Worm (Caenorhabditis elegans): ENCODE results near the gene mksr-2.
"Not testable (repeated sequence)": the region's sequence is repeated elsewhere in the genome, so short reads cannot be mapped to it uniquely, and the experiment has no call there.

Gene mksr-2

DNA sequence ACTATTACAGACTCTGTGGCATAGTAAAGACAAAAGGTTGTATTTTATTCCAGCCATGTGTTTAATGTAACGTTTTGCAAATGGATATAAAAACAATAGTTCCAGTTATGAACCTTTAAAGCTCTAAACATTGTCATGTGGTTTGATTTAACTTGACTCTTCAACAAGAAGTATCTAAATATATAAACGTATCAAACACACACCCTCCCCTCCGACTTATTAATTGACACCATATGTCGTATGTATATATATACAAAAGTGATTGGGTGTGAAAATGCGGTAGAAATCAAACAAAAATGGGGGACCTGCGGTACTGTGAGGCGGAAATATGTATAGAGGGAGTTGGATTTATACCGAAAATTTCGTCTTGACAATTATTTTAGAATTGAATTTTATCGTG lies 8.0 kb downstream of the mksr-2 start:
- TF ChIP-seq unc-62 (GFP tag; optimal IDR thresholded peaks at IDR 0.05) = no peak

DNA sequence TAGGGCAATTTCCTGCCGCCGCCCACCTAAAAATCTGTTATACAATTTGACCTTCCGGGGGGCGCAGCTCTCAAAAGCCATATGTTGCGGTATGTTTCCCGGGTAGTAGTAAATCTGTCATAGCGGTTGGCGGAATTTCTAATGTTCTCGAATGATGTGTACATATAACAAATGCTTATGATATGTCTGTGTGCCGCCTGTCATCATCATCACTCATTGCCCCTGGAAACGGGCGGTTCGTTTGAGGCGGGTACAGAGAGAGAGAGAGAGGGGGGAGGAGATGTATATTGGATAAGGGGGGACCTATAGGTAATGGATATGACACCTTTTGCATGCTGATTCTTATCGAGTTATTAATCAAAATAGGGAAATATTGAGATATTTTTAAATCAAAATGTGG lies 9.7 kb downstream of the mksr-2 start:
- no peak for TF ChIP-seq unc-62 (GFP tag; optimal IDR thresholded peaks at IDR 0.05)

DNA sequence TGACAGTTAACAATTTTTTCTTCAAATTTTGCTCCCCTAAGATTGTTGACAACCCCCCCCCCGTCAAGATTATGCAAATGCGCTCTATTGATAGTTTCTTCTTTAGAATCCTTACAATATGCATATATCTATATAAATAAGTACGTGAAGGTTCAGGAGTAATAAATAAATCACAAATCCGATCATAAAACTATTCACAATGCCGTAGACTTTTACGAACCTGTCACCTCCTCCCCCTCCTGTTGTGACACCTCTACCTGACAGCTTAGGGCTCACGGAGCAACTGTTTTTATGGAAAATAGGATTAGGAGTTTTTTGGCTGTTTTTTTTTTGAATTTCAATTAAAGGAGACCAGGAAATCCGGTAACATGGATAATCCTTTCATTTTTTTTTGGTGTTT lies 14.2 kb downstream of the mksr-2 start:
- TF ChIP-seq unc-62 (GFP tag; optimal IDR thresholded peaks at IDR 0.05) = no peak

DNA sequence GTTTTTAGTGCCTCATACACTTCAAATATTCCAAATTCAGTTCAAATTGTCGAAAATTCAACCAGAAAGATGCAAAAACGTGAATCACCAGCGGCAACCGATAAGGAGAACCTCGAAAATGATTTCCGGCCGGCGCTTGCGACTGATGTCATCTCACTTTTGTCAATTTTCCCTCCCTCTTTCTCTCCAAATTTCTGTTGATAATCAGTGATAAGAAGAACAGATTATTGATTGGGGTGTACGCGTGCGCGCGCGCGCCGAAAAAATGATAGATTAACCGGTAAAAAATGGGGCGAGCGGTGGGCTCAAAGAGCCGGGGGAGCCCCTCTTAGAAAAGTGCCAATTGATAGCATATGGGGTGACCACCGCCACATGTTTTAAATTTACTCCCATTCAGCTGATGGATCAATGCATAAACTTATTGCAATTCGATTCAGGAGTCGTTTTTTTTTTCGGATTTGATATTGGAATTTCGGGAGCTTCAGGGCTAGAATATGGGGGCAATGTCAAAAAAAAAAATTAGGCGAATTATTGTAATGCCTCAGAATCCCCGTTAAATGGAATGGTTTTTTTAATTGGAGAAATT lies 21.8 kb downstream of the mksr-2 start:
- TF ChIP-seq unc-62 (GFP tag; optimal IDR thresholded peaks at IDR 0.05) = no peak

DNA sequence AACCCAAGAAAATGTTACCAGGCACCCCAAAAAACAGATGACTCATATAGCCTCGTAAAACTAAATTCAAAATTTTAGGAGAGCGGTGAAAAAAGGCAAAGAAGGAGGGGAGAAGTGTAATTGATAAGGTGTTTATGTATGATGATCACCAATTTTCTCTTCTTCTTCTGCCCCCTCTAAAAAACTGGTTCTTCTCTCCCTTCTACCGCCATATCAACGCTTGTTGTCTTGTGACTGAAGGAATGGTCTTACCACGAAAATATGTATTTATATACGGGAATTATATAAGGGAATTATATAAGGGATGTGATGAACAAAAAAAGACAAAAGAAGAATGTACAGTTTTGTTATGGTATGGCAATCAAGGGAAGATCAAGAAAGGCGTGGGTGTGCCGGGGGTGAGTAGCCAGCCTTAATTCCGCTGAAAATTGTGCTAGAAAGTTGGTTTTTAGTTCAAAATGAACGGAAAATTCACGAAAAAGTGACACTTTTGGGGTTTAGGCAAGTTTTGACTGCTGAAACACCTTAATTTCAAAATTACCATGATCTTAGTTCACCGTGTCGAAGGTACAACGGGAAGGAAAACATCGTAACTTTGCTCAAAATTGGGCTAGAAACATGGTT lies 24.9 kb downstream of the mksr-2 start:
- no peak for TF ChIP-seq unc-62 (GFP tag; optimal IDR thresholded peaks at IDR 0.05)

DNA sequence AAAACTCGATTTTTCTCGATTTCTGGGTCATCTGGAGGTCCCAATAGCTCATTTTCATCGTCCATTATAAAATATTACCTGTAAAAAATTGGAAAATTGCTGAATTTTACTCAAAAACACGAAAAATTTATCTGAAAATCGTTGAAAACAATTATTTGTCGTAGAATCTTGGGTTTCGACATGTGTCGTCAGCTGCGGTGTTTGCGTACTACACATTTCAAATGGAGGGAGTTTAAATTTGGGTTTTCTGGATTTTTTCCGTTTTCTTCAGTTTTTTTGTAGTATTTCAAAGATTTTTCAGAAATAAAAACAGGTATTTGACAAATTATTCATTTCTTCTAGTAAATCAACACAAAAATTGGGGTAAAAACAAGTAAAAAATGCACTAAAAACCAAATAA lies 30.8 kb downstream of the mksr-2 start, which contains the start of gene M70.5:
M70.5 (minus strand) TSS at position 78 of the 400 bp plus-strand sequence.
- TF ChIP-seq unc-62 (GFP tag; optimal IDR thresholded peaks at IDR 0.05) = not testable (repeated sequence)

DNA sequence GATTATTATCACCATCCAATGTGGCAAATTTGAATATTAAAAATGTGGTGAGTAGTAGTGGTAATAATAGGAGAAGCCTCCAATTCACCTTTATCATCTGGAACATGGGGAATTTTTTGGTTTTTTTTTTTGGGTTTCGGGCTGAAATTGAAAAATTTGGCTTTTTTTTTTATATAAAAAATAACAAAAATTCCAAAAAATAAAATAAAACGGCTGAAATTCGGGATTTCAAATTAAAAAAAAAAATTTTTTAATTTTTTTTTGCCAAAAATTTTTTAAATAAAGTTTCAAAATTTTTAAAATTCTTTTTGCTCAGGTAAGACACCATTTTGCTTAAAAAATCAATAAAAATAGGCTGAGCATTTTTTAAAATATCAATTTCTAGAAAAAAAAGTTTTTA lies 42.8 kb downstream of the mksr-2 start, which contains the start of gene famp-1:
famp-1 (minus strand) TSS at position 101 of the 400 bp plus-strand sequence.
- TF ChIP-seq unc-62 (GFP tag; optimal IDR thresholded peaks at IDR 0.05) = no peak
